Worm (Caenorhabditis elegans) whole organism, late embryonic: ENCODE data around the gene Y46E12A.2.

Experiments used
- ceh-48 ChIP-seq: sonication (generic microtip); optimal IDR thresholded peaks from 2 replicates; lab custom pipeline; 2016; ENCODE audit warnings: missing genetic modification characterization, inconsistent platforms, missing compliant biosample characterization
- ceh-9 ChIP-seq: sonication (generic microtip); optimal IDR thresholded peaks from 2 replicates; lab custom pipeline; 2016; ENCODE audit warnings: mild to moderate bottlenecking, missing genetic modification characterization, inconsistent platforms, missing compliant biosample characterization

ce11 chrIII:1733412-1733811 is 25.3 kb upstream of the Y46E12A.2 start:
- TF ChIP-seq ceh-48 (tag; lab: Kevin White, UChicago) = no peak
- TF ChIP-seq ceh-9 (tag; lab: Kevin White, UChicago) = no peak
